Worm (Caenorhabditis elegans): ENCODE measurements around the gene cyp-33C3.

cyp-33C3 gene

DNA sequence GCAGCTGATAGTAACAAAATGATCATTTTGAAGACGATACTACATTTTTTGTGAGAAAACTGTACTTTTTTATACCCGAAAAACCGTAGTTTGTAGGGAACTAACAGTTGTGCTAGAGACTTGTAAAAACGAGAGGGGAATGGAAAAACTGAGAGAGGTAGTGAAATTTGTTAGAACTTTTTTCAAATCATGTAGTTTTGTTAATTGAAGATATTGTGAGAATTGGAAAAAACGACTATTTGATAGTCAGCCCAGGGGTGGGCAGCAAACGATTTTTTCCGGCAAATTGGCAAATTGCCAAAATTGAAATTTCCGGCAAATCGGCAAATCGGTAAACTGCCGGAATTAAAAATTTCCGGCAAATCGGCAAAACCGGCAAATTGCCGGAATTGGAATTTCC, 6.7 kb downstream of the cyp-33C3 start, which contains the start of gene cyp-33C6:
TSS of gene cyp-33C6 (minus strand) at position 101 of the 400 bp plus-strand sequence.
- TF ChIP-seq mep-1 (tag; optimal IDR thresholded peaks at IDR 0.05) (no peak), mab-5 (tag; optimal IDR thresholded peaks at IDR 0.05) (no peak), blmp-1 (tag; optimal IDR thresholded peaks at IDR 0.05) (no peak), nhr-2 (tag; optimal IDR thresholded peaks at IDR 0.05) (no peak), tbx-8 (GFP tag; optimal IDR thresholded peaks at IDR 0.05) (no peak), unc-120 (tag; optimal IDR thresholded peaks at IDR 0.05; ENCODE audit: poor library complexity, severe bottlenecking) (no peak), bed-3 (GFP tag; optimal IDR thresholded peaks at IDR 0.05) (no peak), lsy-2 (tag; optimal IDR thresholded peaks at IDR 0.05) (no peak), nhr-237 (tag; optimal IDR thresholded peaks at IDR 0.05) (no peak), zip-8 (tag; optimal IDR thresholded peaks at IDR 0.05) (no peak), drap-1 (GFP tag; optimal IDR thresholded peaks at IDR 0.05) (no peak), nhr-28 (tag; optimal IDR thresholded peaks at IDR 0.05) (no peak), snpc-4 (tag; optimal IDR thresholded peaks at IDR 0.05) (no peak), ceh-39 (tag; optimal IDR thresholded peaks at IDR 0.05) (no peak), ceh-43 (GFP tag; optimal IDR thresholded peaks at IDR 0.05) (no peak), ceh-83 (GFP tag; optimal IDR thresholded peaks at IDR 0.05) (no peak), ham-2 (GFP tag; optimal IDR thresholded peaks at IDR 0.05) (no peak), hlh-1 (tag; optimal IDR thresholded peaks at IDR 0.05) (no peak), pha-4 (tag; optimal IDR thresholded peaks at IDR 0.05) (no peak)

- TF ChIP-seq mep-1 (tag; optimal IDR thresholded peaks at IDR 0.05) (no peak), nhr-28 (tag; optimal IDR thresholded peaks at IDR 0.05) (no peak), unc-120 (tag; optimal IDR thresholded peaks at IDR 0.05; ENCODE audit: poor library complexity, severe bottlenecking) (no peak), sptf-1 (tag; optimal IDR thresholded peaks at IDR 0.05) (no peak), ceh-43 (GFP tag; optimal IDR thresholded peaks at IDR 0.05) (no peak), ham-2 (GFP tag; optimal IDR thresholded peaks at IDR 0.05) (no peak), nhr-237 (tag; optimal IDR thresholded peaks at IDR 0.05) (no peak), drap-1 (GFP tag; optimal IDR thresholded peaks at IDR 0.05) (no peak), ceh-83 (GFP tag; optimal IDR thresholded peaks at IDR 0.05) (no peak), mab-5 (tag; optimal IDR thresholded peaks at IDR 0.05) (no peak), pha-4 (tag; optimal IDR thresholded peaks at IDR 0.05) (no peak), nhr-12 (tag; optimal IDR thresholded peaks at IDR 0.05) (no peak), cnd-1 (tag; optimal IDR thresholded peaks at IDR 0.05) (no peak), ztf-11 (tag; optimal IDR thresholded peaks at IDR 0.05) (no peak), nhr-76 (tag; optimal IDR thresholded peaks at IDR 0.05) (no peak), sem-2 (GFP tag; optimal IDR thresholded peaks at IDR 0.05) (no peak), lin-32 (GFP tag; optimal IDR thresholded peaks at IDR 0.05) (no peak), lin-13 (tag; optimal IDR thresholded peaks at IDR 0.05) (no peak), hlh-1 (tag; optimal IDR thresholded peaks at IDR 0.05) (no peak), elt-1 (tag; optimal IDR thresholded peaks at IDR 0.05; ENCODE audit: borderline replicate concordance, insufficient read depth) (no peak)
Measured at ce11 chrV:2250126-2250590, 7.6 kb downstream of the cyp-33C3 start, which contains the start of gene cyp-33C7. Gene cyp-33C7, plus strand, starts transcription at chrV:2250540.

- TF ChIP-seq mls-2 (tag; optimal IDR thresholded peaks at IDR 0.05) (no peak), mep-1 (tag; optimal IDR thresholded peaks at IDR 0.05) (no peak), ham-2 (GFP tag; optimal IDR thresholded peaks at IDR 0.05) (no peak), pha-4 (tag; optimal IDR thresholded peaks at IDR 0.05) (no peak), nhr-28 (tag; optimal IDR thresholded peaks at IDR 0.05) (no peak), nhr-237 (tag; optimal IDR thresholded peaks at IDR 0.05) (no peak), M03D4.4 (tag; optimal IDR thresholded peaks at IDR 0.05) (no peak), elt-1 (tag; optimal IDR thresholded peaks at IDR 0.05; ENCODE audit: borderline replicate concordance, insufficient read depth) (no peak), tbx-8 (GFP tag; optimal IDR thresholded peaks at IDR 0.05) (no peak), nhr-12 (tag; optimal IDR thresholded peaks at IDR 0.05) (no peak), unc-39 (tag; optimal IDR thresholded peaks at IDR 0.05) (no peak), blmp-1 (tag; optimal IDR thresholded peaks at IDR 0.05) (no peak), ztf-11 (tag; optimal IDR thresholded peaks at IDR 0.05) (no peak), lsy-2 (tag; optimal IDR thresholded peaks at IDR 0.05) (no peak), bed-3 (GFP tag; optimal IDR thresholded peaks at IDR 0.05) (no peak)
Measured at ce11 chrV:2251774-2252173, 9.2 kb downstream of the cyp-33C3 start.

ce11 chrV:2254553-2255124, 12.1 kb downstream of the cyp-33C3 start, which contains the start of gene str-253:
Gene str-253, minus strand, starts transcription at chrV:2254603.
- TF ChIP-seq blmp-1 (tag; optimal IDR thresholded peaks at IDR 0.05) (no peak), tbx-8 (GFP tag; optimal IDR thresholded peaks at IDR 0.05) (no peak), ceh-83 (GFP tag; optimal IDR thresholded peaks at IDR 0.05) (no peak), ham-2 (GFP tag; optimal IDR thresholded peaks at IDR 0.05) (no peak), bed-3 (GFP tag; optimal IDR thresholded peaks at IDR 0.05) (no peak), hlh-1 (tag; optimal IDR thresholded peaks at IDR 0.05) (no peak), elt-3 (tag; optimal IDR thresholded peaks at IDR 0.05) (no peak), zip-8 (tag; optimal IDR thresholded peaks at IDR 0.05) (no peak), sem-2 (GFP tag; optimal IDR thresholded peaks at IDR 0.05) (no peak), nhr-237 (tag; optimal IDR thresholded peaks at IDR 0.05) (no peak), nhr-76 (tag; optimal IDR thresholded peaks at IDR 0.05) (no peak), snpc-4 (tag; optimal IDR thresholded peaks at IDR 0.05) (no peak), nhr-12 (tag; optimal IDR thresholded peaks at IDR 0.05) (no peak), unc-62 (GFP tag; optimal IDR thresholded peaks at IDR 0.05) (no peak), lin-13 (tag; optimal IDR thresholded peaks at IDR 0.05) (no peak), nhr-28 (tag; optimal IDR thresholded peaks at IDR 0.05) (no peak), M03D4.4 (tag; optimal IDR thresholded peaks at IDR 0.05) (no peak)

Measured in whole organism, mixed stage, embryonic.